Fruit fly (Drosophila melanogaster) whole organism, embryonic: ENCODE data around the gene msn.

Experiments
- ATbp ChIP-seq: fragments of 200-800 bp; sonication (Bioruptor generic); optimal IDR thresholded peaks from 2 replicates; lab custom pipeline; 2017; ENCODE audit warnings: missing biosample characterization, mild to moderate bottlenecking, missing genetic modification characterization, missing genetic modification reagents
- Awh ChIP-seq: fragments of 200-800 bp; sonication (Bioruptor generic); IDR thresholded peaks from 2 replicates; pipeline ENCODE4, ENCODE4 v1.3.6; 2022; ENCODE audit warnings: missing biosample characterization, missing genetic modification characterization
- B-H1 ChIP-seq: fragments of 200-800 bp; sonication (Bioruptor generic); IDR thresholded peaks from 3 replicates; pipeline ENCODE4 v1.3.6; 2022; ENCODE audit warnings: missing biosample characterization, missing genetic modification characterization
- CG11093 ChIP-seq: fragments of 200-800 bp; sonication (Bioruptor generic); IDR thresholded peaks from 3 replicates; pipeline ENCODE4 v1.3.6; 2022; ENCODE audit warnings: missing biosample characterization, missing genetic modification characterization
- CG11560 ChIP-seq: fragments of 200-800 bp; sonication (Bioruptor generic); IDR thresholded peaks from 3 replicates; pipeline ENCODE4 v1.3.6; 2022; ENCODE audit warnings: missing biosample characterization, missing genetic modification characterization
- CG13775 ChIP-seq: fragments of 200-800 bp; sonication (Bioruptor generic); optimal IDR thresholded peaks from 3 replicates; lab custom pipeline; 2017; ENCODE audit warnings: missing biosample characterization, mild to moderate bottlenecking, missing genetic modification characterization
- CG14710 ChIP-seq: fragments of 200-800 bp; sonication (Bioruptor generic); optimal IDR thresholded peaks from 3 replicates; lab custom pipeline; 2019; ENCODE audit warnings: missing biosample characterization, mild to moderate bottlenecking, missing genetic modification characterization, moderate library complexity
- CG2875 ChIP-seq: fragments of 200-800 bp; sonication (Bioruptor generic); optimal IDR thresholded peaks from 2 replicates; lab custom pipeline; 2017; ENCODE audit warnings: missing biosample characterization, mild to moderate bottlenecking, missing genetic modification characterization, missing genetic modification reagents
- CG30431 ChIP-seq: fragments of 200-800 bp; sonication (Bioruptor generic); optimal IDR thresholded peaks from 2 replicates; lab custom pipeline; 2017; ENCODE audit warnings: missing biosample characterization, missing genetic modification characterization
- CG31365 ChIP-seq: fragments of 200-800 bp; sonication (Bioruptor generic); optimal IDR thresholded peaks from 2 replicates; lab custom pipeline; 2018; ENCODE audit warnings: missing biosample characterization, mild to moderate bottlenecking, missing genetic modification characterization
- CG3847 ChIP-seq: fragments of 200-800 bp; sonication (Bioruptor generic); IDR thresholded peaks from 2 replicates; pipeline ENCODE4 v1.3.6; 2022; ENCODE audit warnings: missing biosample characterization, missing genetic modification characterization
- CG43689 ChIP-seq: fragments of 200-800 bp; sonication (Bioruptor generic); IDR thresholded peaks from 2 replicates; pipeline ENCODE4 v1.3.6; 2022; ENCODE audit warnings: missing biosample characterization, missing genetic modification characterization
- CG6813 ChIP-seq: fragments of 200-800 bp; sonication (Bioruptor generic); optimal IDR thresholded peaks from 2 replicates; lab custom pipeline; 2017; ENCODE audit warnings: missing biosample characterization, missing genetic modification characterization, mild to moderate bottlenecking, moderate library complexity, missing genetic modification reagents
- CG7928 ChIP-seq: fragments of 200-800 bp; sonication (Bioruptor generic); optimal IDR thresholded peaks from 2 replicates; lab custom pipeline; 2017; ENCODE audit warnings: missing biosample characterization, mild to moderate bottlenecking, missing genetic modification characterization
- CG9727 ChIP-seq: fragments of 200-800 bp; sonication (Bioruptor generic); optimal IDR thresholded peaks from 3 replicates; lab custom pipeline; 2017; ENCODE audit warnings: missing biosample characterization, mild to moderate bottlenecking, missing genetic modification characterization
- CkIIα-i1 ChIP-seq: fragments of 200-800 bp; sonication (Bioruptor generic); IDR thresholded peaks from 2 replicates; pipeline ENCODE4 v1.3.6; 2022; ENCODE audit warnings: missing biosample characterization, missing genetic modification characterization
- Dll ChIP-seq: fragments of 200-800 bp; sonication (Bioruptor generic); IDR thresholded peaks from 4 replicates; pipeline ENCODE4 v1.3.6; 2022; ENCODE audit warnings: missing biosample characterization, missing genetic modification characterization; ENCODE audit not compliant: partially characterized antibody
- Eip74EF ChIP-seq, 2 experiments: fragments of 200-800 bp in 1 of 2; fragments of >200 bp in 1 of 2; sonication (Bioruptor generic) in 1 of 2; optimal IDR thresholded peaks; 2 replicates each; lab custom pipeline; 2017 to 2019; ENCODE audit warnings: missing biosample characterization in 2 of 2, missing genetic modification characterization in 2 of 2, mild to moderate bottlenecking in 1 of 2, moderate library complexity in 1 of 2
- HLH54F ChIP-seq: fragments of 200-800 bp; sonication (Bioruptor generic); optimal IDR thresholded peaks from 3 replicates; lab custom pipeline; 2016; ENCODE audit warnings: missing biosample characterization, missing genetic modification characterization
- Hr51 ChIP-seq, 2 experiments: fragments of 200-800 bp; sonication (Bioruptor generic); optimal IDR thresholded peaks; 2 replicates in 1 of 2; 3 replicates in 1 of 2; lab custom pipeline; 2016 to 2018; ENCODE audit warnings: missing biosample characterization in 2 of 2, missing genetic modification characterization in 2 of 2, mild to moderate bottlenecking in 1 of 2, moderate library complexity in 1 of 2
- Max ChIP-seq: fragments of 200-800 bp; sonication (Bioruptor generic); optimal IDR thresholded peaks from 2 replicates; lab custom pipeline; 2016; ENCODE audit warnings: missing biosample characterization, mild to moderate bottlenecking, missing genetic modification characterization
- Mes4 ChIP-seq: fragments of 200-800 bp; sonication (Bioruptor generic); optimal IDR thresholded peaks from 2 replicates; lab custom pipeline; 2016; ENCODE audit warnings: missing biosample characterization, missing genetic modification characterization
- NC2β ChIP-seq: fragments of 200-800 bp; sonication (Bioruptor generic); optimal IDR thresholded peaks from 2 replicates; lab custom pipeline; 2016; ENCODE audit warnings: missing biosample characterization, missing genetic modification characterization
- Oaz ChIP-seq: fragments of 200-800 bp; sonication (Bioruptor generic); IDR thresholded peaks from 2 replicates; pipeline ENCODE4 v1.3.6; 2022; ENCODE audit warnings: missing biosample characterization, missing genetic modification characterization
- Pdp1 ChIP-seq, 2 experiments: fragments of 200-800 bp; sonication (Bioruptor generic); optimal IDR thresholded peaks; 3 replicates each; lab custom pipeline; 2016; ENCODE audit warnings: missing biosample characterization in 2 of 2, missing genetic modification characterization in 2 of 2, mild to moderate bottlenecking in 1 of 2, moderate library complexity in 1 of 2
- Xrp1 ChIP-seq: fragments of 200-800 bp; sonication (Bioruptor generic); IDR thresholded peaks from 2 replicates; pipeline ENCODE4 v1.3.6; 2022; ENCODE audit warnings: missing biosample characterization, missing genetic modification characterization
- ara ChIP-seq: fragments of 200-800 bp; sonication (Bioruptor generic); IDR thresholded peaks from 2 replicates; pipeline ENCODE4 v1.3.6; 2022; ENCODE audit warnings: missing biosample characterization, missing genetic modification characterization
- ash1 ChIP-seq: fragments of 200-800 bp; sonication (Bioruptor generic); optimal IDR thresholded peaks from 2 replicates; lab custom pipeline; 2018; ENCODE audit warnings: missing biosample characterization, mild to moderate bottlenecking, missing genetic modification characterization
- az2 ChIP-seq: fragments of 200-800 bp; sonication (Bioruptor generic); optimal IDR thresholded peaks from 3 replicates; lab custom pipeline; 2016; ENCODE audit warnings: missing biosample characterization, missing genetic modification characterization
- bigmax ChIP-seq: fragments of 200-800 bp; sonication (Bioruptor generic); optimal IDR thresholded peaks from 2 replicates; lab custom pipeline; 2018; ENCODE audit warnings: missing biosample characterization, mild to moderate bottlenecking, missing genetic modification characterization
- btn ChIP-seq: fragments of 200-800 bp; sonication (Bioruptor generic); optimal IDR thresholded peaks from 2 replicates; lab custom pipeline; 2016; ENCODE audit warnings: missing biosample characterization, missing genetic modification characterization
- dpn ChIP-seq, 2 experiments: fragments of 200-800 bp; sonication (Bioruptor generic); optimal IDR thresholded peaks; 3 replicates each; lab custom pipeline; 2016; ENCODE audit warnings: missing biosample characterization in 2 of 2, missing genetic modification characterization in 2 of 2
- dysf ChIP-seq: fragments of 200-800 bp; sonication (Bioruptor generic); IDR thresholded peaks from 3 replicates; pipeline ENCODE4 v1.3.6; 2022; ENCODE audit warnings: missing biosample characterization, missing genetic modification characterization
- fd3F ChIP-seq: fragments of 200-800 bp; sonication (Bioruptor generic); optimal IDR thresholded peaks from 2 replicates; lab custom pipeline; 2018; ENCODE audit warnings: missing biosample characterization, mild to moderate bottlenecking, missing genetic modification characterization, moderate library complexity
- gem ChIP-seq: fragments of 200-800 bp; sonication (Bioruptor generic); optimal IDR thresholded peaks from 2 replicates; lab custom pipeline; 2019; ENCODE audit warnings: missing biosample characterization, mild to moderate bottlenecking, missing genetic modification characterization, moderate library complexity
- gt ChIP-seq: fragments of 200-800 bp; sonication (Bioruptor generic); IDR thresholded peaks from 2 replicates; pipeline ENCODE4 v1.3.6; 2022; ENCODE audit warnings: missing biosample characterization, missing genetic modification characterization
- hkb ChIP-seq, 2 experiments: fragments of 200-800 bp in 1 of 2; fragments of >200 bp in 1 of 2; sonication (Bioruptor generic) in 1 of 2; IDR thresholded peaks in 1 of 2; optimal IDR thresholded peaks in 1 of 2; 2 replicates each; pipeline versions ENCODE4 v1.3.6 to Lab custom; 2017 to 2022; ENCODE audit warnings: missing biosample characterization in 1 of 2, missing genetic modification characterization in 1 of 2
- pan ChIP-seq, 4 experiments: fragments of >200 bp in 3 of 4; fragments of 200-800 bp in 1 of 4; sonication (Bioruptor generic) in 1 of 4; optimal IDR thresholded peaks in 3 of 4; IDR thresholded peaks in 1 of 4; 2 replicates each; pipeline versions ENCODE4 v1.3.6 to Lab custom; 2017 to 2022; ENCODE audit warnings: missing biosample characterization in 2 of 4, missing genetic modification characterization in 2 of 4, mixed read lengths in 1 of 4
- pho ChIP-seq: fragments of 200-800 bp; sonication (Bioruptor generic); optimal IDR thresholded peaks from 2 replicates; lab custom pipeline; 2016; ENCODE audit warnings: missing biosample characterization, missing genetic modification characterization
- schlank ChIP-seq: fragments of 200-800 bp; sonication (Bioruptor generic); optimal IDR thresholded peaks from 2 replicates; lab custom pipeline; 2018; ENCODE audit warnings: missing biosample characterization, mild to moderate bottlenecking, missing genetic modification characterization
- ssp ChIP-seq: fragments of 200-800 bp; sonication (Bioruptor generic); IDR thresholded peaks from 2 replicates; pipeline ENCODE4 v1.3.6; 2022; ENCODE audit warnings: missing biosample characterization, missing genetic modification characterization
- stwl ChIP-seq: fragments of 200-800 bp; sonication (Bioruptor generic); optimal IDR thresholded peaks from 3 replicates; lab custom pipeline; 2018; ENCODE audit warnings: missing biosample characterization, mild to moderate bottlenecking, missing genetic modification characterization, moderate library complexity
- toy ChIP-seq: fragments of 200-800 bp; sonication (Bioruptor generic); IDR thresholded peaks from 2 replicates; pipeline ENCODE4 v1.3.6; 2022; ENCODE audit warnings: missing biosample characterization, missing genetic modification characterization

msn gene

DNA sequence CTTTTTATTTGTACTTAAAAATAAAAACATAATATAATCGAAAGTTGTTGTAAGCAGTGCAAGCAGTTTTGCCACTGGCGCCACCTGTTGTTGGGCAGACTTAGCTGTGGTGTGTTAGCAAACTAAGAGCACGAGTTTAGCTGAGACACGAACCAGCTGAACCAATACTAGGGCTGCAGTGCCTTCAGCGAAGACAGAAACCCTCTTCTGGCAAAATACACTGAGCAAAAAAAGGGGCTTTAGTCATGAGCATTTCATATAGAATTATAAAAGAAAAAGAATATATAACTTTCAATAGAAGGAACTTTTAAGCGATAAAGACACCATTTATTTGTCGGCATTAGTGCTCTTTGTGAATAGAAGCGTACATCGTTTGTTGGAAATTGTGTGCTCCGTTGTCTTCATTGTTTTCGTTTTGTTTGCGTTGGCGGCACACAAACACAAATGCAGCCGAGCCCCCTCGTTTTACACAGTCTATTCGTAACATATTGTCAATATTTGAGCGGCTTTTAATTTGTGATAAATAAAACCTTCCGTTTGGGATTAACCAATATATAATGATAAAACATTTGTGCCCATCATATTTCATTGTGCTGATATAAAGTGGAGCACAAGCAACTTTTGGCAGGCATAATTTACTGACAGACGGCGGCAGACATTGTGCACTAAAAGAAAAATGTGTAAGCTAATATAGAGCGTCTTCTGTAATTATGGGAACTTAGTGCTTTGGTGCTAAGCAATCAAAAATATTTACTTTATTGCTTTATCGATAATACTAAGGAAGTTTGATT lies 54.8 kb downstream of the msn start (continued):
- TF ChIP-seq Awh (peak; percentile 87), CG9727 (GFP tag; lab: Kevin White, UChicago) (peak; percentile 63), CG3847 (peak; percentile 67), Oaz (peak; percentile 47), Dll (no peak), CG2875 (GFP tag; lab: Kevin White, UChicago) (peak; percentile 79), CG7928 (GFP tag; lab: Kevin White, UChicago) (peak; percentile 94), CG13775 (GFP tag; lab: Kevin White, UChicago) (peak; percentile 64), CG6813 (GFP tag; lab: Kevin White, UChicago) (peak; percentile 79), B-H1 (GFP tag; lab: Robert Waterston, UW) (peak; percentile 72), CG11560 (tag; lab: Robert Waterston, UW) (peak; percentile 76), HLH54F (GFP tag; lab: Kevin White, UChicago) (peak; percentile 56), CG30431 (GFP tag; lab: Kevin White, UChicago) (peak; percentile 40), NC2β (GFP tag; lab: Kevin White, UChicago) (peak; percentile 14), stwl (peak; percentile 81), fd3F (GFP tag; lab: Kevin White, UChicago) (peak; percentile 23), gt (GFP tag; lab: Robert Waterston, UW) (0 out of 2 replicates have a peak, but pooled peaks have one; percentile 11), ATbp (peak; percentile 90), pho (GFP tag; lab: Kevin White, UChicago) (peak; percentile 57), ssp (GFP tag; lab: Robert Waterston, UW) (peak; percentile 65), gem (peak; percentile 58), Xrp1 (GFP tag; lab: Robert Waterston, UW) (peak; percentile 85), ash1 (GFP tag; lab: Kevin White, UChicago) (no peak), schlank (tag; lab: Kevin White, UChicago) (peak; percentile 46), CG31365 (peak; percentile 98), Hr51 (GFP tag; optimal IDR thresholded peaks at IDR 0.05; lab: Kevin White, UChicago) (peak; percentile 50 to 70), toy (GFP tag; lab: Robert Waterston, UW) (no peak), dysf (GFP tag; lab: Robert Waterston, UW) (peak; percentile 79), dpn (GFP tag; optimal IDR thresholded peaks at IDR 0.05; lab: Kevin White, UChicago) (peak; percentile 63 to 69), ara (peak; percentile 79), Mes4 (GFP tag; lab: Kevin White, UChicago) (no peak), pan (optimal IDR thresholded peaks at IDR 0.05; lab: Kevin White, UChicago) (no peak), pan (GFP tag; optimal IDR thresholded peaks at IDR 0.05 in 1 of 2, IDR thresholded peaks at IDR 0.05 in 1 of 2) (peak in 1 of 2 experiments; percentile 87), CkIIα-i1 (GFP tag; lab: Robert Waterston, UW) (peak; percentile 48; the same call in 1 of the 2 replicates), Max (GFP tag; lab: Kevin White, UChicago) (peak; percentile 64), az2 (GFP tag; lab: Kevin White, UChicago) (peak; percentile 75), Pdp1 (GFP tag; optimal IDR thresholded peaks at IDR 0.05; lab: Kevin White, UChicago) (peak; percentile 3 to 56), CG43689 (GFP tag; lab: Robert Waterston, UW) (peak; percentile 18; the same call in 1 of the 2 replicates), hkb (optimal IDR thresholded peaks at IDR 0.05; lab: Kevin White, UChicago) (peak; percentile 80), hkb (GFP tag; IDR thresholded peaks at IDR 0.05; lab: Robert Waterston, UW) (peak; percentile 79), btn (GFP tag; lab: Kevin White, UChicago) (no peak), bigmax (no peak), Eip74EF (GFP tag; optimal IDR thresholded peaks at IDR 0.05; lab: Kevin White, UChicago) (peak in 1 of 2 experiments; percentile 86), CG14710 (tag; lab: Kevin White, UChicago) (peak; percentile 65), CG11093 (peak; percentile 16; the same call in 1 of the 3 replicates)
- TF ChIP-seq, all 482 proteins: peak for 391
